Worm (Caenorhabditis elegans): ENCODE data around the gene kvs-3.

The kvs-3 gene

ce11 chrV:9312377-9312776 lies 5.7 kb upstream of the kvs-3 start:
- TF ChIP-seq efl-1 (optimal IDR thresholded peaks at IDR 0.05) (no peak), efl-1 (GFP tag; optimal IDR thresholded peaks at IDR 0.05 in 1 of 2) (peak in 1 of 2 experiments; percentile 59), lin-14 (GFP tag; optimal IDR thresholded peaks at IDR 0.05) (peak; percentile 24), fkh-10 (GFP tag; optimal IDR thresholded peaks at IDR 0.05) (peak; percentile 85), pqm-1 (tag; optimal IDR thresholded peaks at IDR 0.05) (no peak)

ce11 chrV:9314408-9314807 lies 3.7 kb upstream of the kvs-3 start:
- TF ChIP-seq pag-3 (tag; optimal IDR thresholded peaks at IDR 0.05; ENCODE audit: borderline replicate concordance, insufficient read depth) = no peak

ce11 chrV:9316970-9317369 lies 1.1 kb upstream of the kvs-3 start:
- TF ChIP-seq aly-2 (tag; optimal IDR thresholded peaks at IDR 0.05) (no peak), lin-14 (GFP tag; optimal IDR thresholded peaks at IDR 0.05) (peak; percentile 29), fkh-10 (GFP tag; optimal IDR thresholded peaks at IDR 0.05) (peak; percentile 80), swsn-7 (tag; optimal IDR thresholded peaks at IDR 0.05) (no peak)

ce11 chrV:9321185-9321584 lies 3.1 kb downstream of the kvs-3 start, which contains the start of gene F44A2.7:
Gene F44A2.7 (plus strand): TSS chrV:9321485.
- TF ChIP-seq unc-30 (tag; optimal IDR thresholded peaks at IDR 0.05) = no peak
- no peak for TF ChIP-seq fos-1 (tag; optimal IDR thresholded peaks at IDR 0.05)
- no peak for TF ChIP-seq egl-13 (tag; optimal IDR thresholded peaks at IDR 0.05)
- no peak for TF ChIP-seq jun-1 (tag; optimal IDR thresholded peaks at IDR 0.05)

- no peak for TF ChIP-seq mdl-1 (tag; optimal IDR thresholded peaks at IDR 0.05)
- TF ChIP-seq ceh-8 (GFP tag; optimal IDR thresholded peaks at IDR 0.05) = no peak
These were observed 4.8 kb downstream of the kvs-3 start, which contains the start of gene tag-153 for ce11 chrV:9322886-9323285. Gene tag-153 (plus strand): TSS chrV:9323085.

ce11 chrV:9324167-9324566 lies 6.1 kb downstream of the kvs-3 start:
- TF ChIP-seq lin-35 (GFP tag; optimal IDR thresholded peaks at IDR 0.05) (peak in 1 of 2 experiments; percentile 11), unc-62 (GFP tag; optimal IDR thresholded peaks at IDR 0.05) (no peak), lin-14 (GFP tag; optimal IDR thresholded peaks at IDR 0.05) (peak; percentile 35), nhr-20 (tag; optimal IDR thresholded peaks at IDR 0.05) (peak; percentile 3), fkh-8 (tag; optimal IDR thresholded peaks at IDR 0.05) (no peak), unc-98 (GFP tag; IDR thresholded peaks at IDR 0.05) (no peak), elt-3 (tag; optimal IDR thresholded peaks at IDR 0.05) (peak in 1 of 6 experiments; percentile 2), mep-1 (tag; optimal IDR thresholded peaks at IDR 0.05) (peak; percentile 39), pag-3 (tag; optimal IDR thresholded peaks at IDR 0.05; ENCODE audit: borderline replicate concordance, insufficient read depth) (no peak), nhr-85 (tag) (peak; percentile 56), rnt-1 (tag; optimal IDR thresholded peaks at IDR 0.05) (no peak), blmp-1 (tag; optimal IDR thresholded peaks at IDR 0.05) (peak; percentile 64)

ce11 chrV:9326903-9327302 lies 8.8 kb downstream of the kvs-3 start:
- no peak for TF ChIP-seq egl-27 (tag; optimal IDR thresholded peaks at IDR 0.05)
- TF ChIP-seq mep-1 (tag; optimal IDR thresholded peaks at IDR 0.05) = no peak
- no peak for TF ChIP-seq unc-98 (GFP tag; IDR thresholded peaks at IDR 0.05)
- TF ChIP-seq zag-1 (tag; optimal IDR thresholded peaks at IDR 0.05) = no peak
- TF ChIP-seq sox-4 (tag; optimal IDR thresholded peaks at IDR 0.05) = no peak
- TF ChIP-seq fkh-4 (tag; optimal IDR thresholded peaks at IDR 0.05; ENCODE audit: borderline replicate concordance) = no peak
- TF ChIP-seq hlh-17 (GFP tag; optimal IDR thresholded peaks at IDR 0.05; ENCODE audit: borderline replicate concordance) = no peak
- TF ChIP-seq pag-3 (tag; optimal IDR thresholded peaks at IDR 0.05; ENCODE audit: borderline replicate concordance, insufficient read depth) = no peak
- no peak for TF ChIP-seq grh-1 (GFP tag; IDR thresholded peaks at IDR 0.05)
- TF ChIP-seq ztf-11 (tag; optimal IDR thresholded peaks at IDR 0.05) = no peak
- no peak for TF ChIP-seq nhr-12 (tag; optimal IDR thresholded peaks at IDR 0.05)
- TF ChIP-seq lin-14 (GFP tag; optimal IDR thresholded peaks at IDR 0.05) = no peak
- TF ChIP-seq alr-1 (tag; optimal IDR thresholded peaks at IDR 0.05; ENCODE audit: borderline replicate concordance) = no peak
- TF ChIP-seq nhr-71 (tag; optimal IDR thresholded peaks at IDR 0.05) = no peak
- no peak for TF ChIP-seq unc-62 (GFP tag; optimal IDR thresholded peaks at IDR 0.05)
- TF ChIP-seq hpl-2 (GFP tag; optimal IDR thresholded peaks at IDR 0.05) = no peak
- no peak for TF ChIP-seq nhr-47 (tag; optimal IDR thresholded peaks at IDR 0.05)
- TF ChIP-seq blmp-1 (tag; optimal IDR thresholded peaks at IDR 0.05) = no peak
- TF ChIP-seq ama-1 (optimal IDR thresholded peaks at IDR 0.05) = no peak
- TF ChIP-seq nhr-237 (tag; optimal IDR thresholded peaks at IDR 0.05) = no peak

All from whole organism, L1 larva.